Fruit fly (Drosophila melanogaster) whole organism, embryonic: ENCODE results near the gene Gmap.

Experiments used
- Ada2b ChIP-seq: fragments of 200-800 bp; sonication (Bioruptor generic); IDR thresholded peaks from 2 replicates; pipeline ENCODE4 v1.3.6; 2022; ENCODE audit warnings: missing biosample characterization, missing genetic modification characterization
- CG10979 ChIP-seq: fragments of 200-800 bp; sonication (Bioruptor generic); optimal IDR thresholded peaks from 2 replicates; lab custom pipeline; 2018; ENCODE audit warnings: missing biosample characterization, mild to moderate bottlenecking, missing genetic modification characterization, moderate library complexity
- CG14710 ChIP-seq: fragments of 200-800 bp; sonication (Bioruptor generic); optimal IDR thresholded peaks from 3 replicates; lab custom pipeline; 2019; ENCODE audit warnings: missing biosample characterization, mild to moderate bottlenecking, missing genetic modification characterization, moderate library complexity
- CG17385 ChIP-seq: fragments of 200-800 bp; sonication (Bioruptor generic); optimal IDR thresholded peaks from 3 replicates; lab custom pipeline; 2018; ENCODE audit warnings: missing biosample characterization, mild to moderate bottlenecking, missing genetic modification characterization
- CG1832 ChIP-seq: fragments of 200-800 bp; sonication (Bioruptor generic); optimal IDR thresholded peaks from 2 replicates; lab custom pipeline; 2017; ENCODE audit warnings: missing biosample characterization, mild to moderate bottlenecking, missing genetic modification characterization, inconsistent platforms
- CG2116 ChIP-seq: fragments of 200-800 bp; sonication (Bioruptor generic); optimal IDR thresholded peaks from 3 replicates; lab custom pipeline; 2018; ENCODE audit warnings: missing biosample characterization, mild to moderate bottlenecking, missing genetic modification characterization
- CG2875 ChIP-seq: fragments of 200-800 bp; sonication (Bioruptor generic); optimal IDR thresholded peaks from 2 replicates; lab custom pipeline; 2017; ENCODE audit warnings: missing biosample characterization, mild to moderate bottlenecking, missing genetic modification characterization, missing genetic modification reagents
- CG3163 ChIP-seq: fragments of 200-800 bp; sonication (Bioruptor generic); optimal IDR thresholded peaks from 3 replicates; lab custom pipeline; 2016; ENCODE audit warnings: missing biosample characterization, missing genetic modification characterization
- CG34224 ChIP-seq: fragments of 200-800 bp; sonication (Bioruptor generic); IDR thresholded peaks from 3 replicates; pipeline ENCODE4 v1.3.6; 2022; ENCODE audit warnings: missing biosample characterization, missing genetic modification characterization; ENCODE audit not compliant: partially characterized antibody
- CG3726 ChIP-seq: fragments of 200-800 bp; sonication (Bioruptor generic); IDR thresholded peaks from 3 replicates; pipeline ENCODE4, ENCODE4 v1.3.6; 2022; ENCODE audit warnings: missing biosample characterization, missing genetic modification characterization
- CG3995 ChIP-seq: fragments of 200-800 bp; sonication (Bioruptor generic); optimal IDR thresholded peaks from 3 replicates; lab custom pipeline; 2016; ENCODE audit warnings: missing biosample characterization, missing genetic modification characterization
- CG4820 ChIP-seq: fragments of 200-800 bp; sonication (Bioruptor generic); optimal IDR thresholded peaks from 3 replicates; lab custom pipeline; 2016; ENCODE audit warnings: missing biosample characterization, missing genetic modification characterization
- CG7745 ChIP-seq: fragments of 200-800 bp; sonication (Bioruptor generic); optimal IDR thresholded peaks from 2 replicates; lab custom pipeline; 2018; ENCODE audit warnings: missing biosample characterization, mild to moderate bottlenecking, missing genetic modification characterization, moderate library complexity
- CG7963 ChIP-seq: fragments of 200-800 bp; sonication (Bioruptor generic); IDR thresholded peaks from 3 replicates; pipeline ENCODE4 v1.3.6; 2022; ENCODE audit warnings: missing biosample characterization, missing genetic modification characterization; ENCODE audit not compliant: partially characterized antibody
- CG9817 ChIP-seq: fragments of 200-800 bp; sonication (Bioruptor generic); optimal IDR thresholded peaks from 2 replicates; lab custom pipeline; 2018; ENCODE audit warnings: missing biosample characterization, mild to moderate bottlenecking, missing genetic modification characterization, moderate library complexity
- CTCF ChIP-seq: fragments of 200-800 bp; sonication (Bioruptor generic); optimal IDR thresholded peaks from 2 replicates; lab custom pipeline; 2017; ENCODE audit warnings: missing biosample characterization, mild to moderate bottlenecking, missing genetic modification characterization, moderate library complexity
- Dad ChIP-seq: fragments of 200-800 bp; sonication (Bioruptor generic); optimal IDR thresholded peaks from 3 replicates; lab custom pipeline; 2016; ENCODE audit warnings: missing biosample characterization, missing genetic modification characterization
- Dek ChIP-seq: fragments of 200-800 bp; sonication (Bioruptor generic); optimal IDR thresholded peaks from 3 replicates; lab custom pipeline; 2019; ENCODE audit warnings: missing biosample characterization, mild to moderate bottlenecking, missing genetic modification characterization, moderate library complexity
- Hey ChIP-seq: fragments of 200-800 bp; sonication (Bioruptor generic); optimal IDR thresholded peaks from 3 replicates; lab custom pipeline; 2018; ENCODE audit warnings: missing biosample characterization, mild to moderate bottlenecking, missing genetic modification characterization
- Jarid2 ChIP-seq: fragments of 200-800 bp; sonication (Bioruptor generic); optimal IDR thresholded peaks from 3 replicates; lab custom pipeline; 2017; ENCODE audit warnings: mild to moderate bottlenecking, missing biosample characterization, missing genetic modification reagents, missing genetic modification characterization
- Optix ChIP-seq: fragments of 200-800 bp; sonication (Bioruptor generic); IDR thresholded peaks from 3 replicates; pipeline ENCODE4 v1.3.6; 2022; ENCODE audit warnings: missing biosample characterization, missing genetic modification characterization
- Usf ChIP-seq: fragments of 200-800 bp; sonication (Bioruptor generic); optimal IDR thresholded peaks from 2 replicates; lab custom pipeline; 2017; ENCODE audit warnings: missing genotype, missing biosample characterization, missing genetic modification characterization
- Xbp1 ChIP-seq: fragments of 200-800 bp; sonication (Bioruptor generic); optimal IDR thresholded peaks from 3 replicates; lab custom pipeline; 2016; ENCODE audit warnings: missing biosample characterization, mild to moderate bottlenecking, missing genetic modification characterization
- abd-A ChIP-seq: fragments of 200-800 bp; sonication (Bioruptor generic); optimal IDR thresholded peaks from 3 replicates; lab custom pipeline; 2019; ENCODE audit warnings: missing biosample characterization, mild to moderate bottlenecking, missing genetic modification characterization, moderate library complexity
- al ChIP-seq: fragments of 200-800 bp; sonication (Bioruptor generic); IDR thresholded peaks from 2 replicates; pipeline ENCODE4 v1.3.6; 2022; ENCODE audit warnings: missing biosample characterization, missing genetic modification characterization
- bbx ChIP-seq: fragments of 200-800 bp; sonication (Bioruptor generic); IDR thresholded peaks from 2 replicates; pipeline ENCODE4 v1.3.6; 2022; ENCODE audit warnings: missing biosample characterization, missing genetic modification characterization; ENCODE audit not compliant: partially characterized antibody
- cato ChIP-seq: fragments of 200-800 bp; sonication (Bioruptor generic); optimal IDR thresholded peaks from 2 replicates; lab custom pipeline; 2016; ENCODE audit warnings: missing biosample characterization, missing genetic modification characterization, borderline replicate concordance
- chif ChIP-seq, 2 experiments: fragments of 200-800 bp; sonication (Bioruptor generic); optimal IDR thresholded peaks; 3 replicates each; lab custom pipeline; 2016; ENCODE audit warnings: missing biosample characterization in 2 of 2, missing genetic modification characterization in 2 of 2
- chinmo ChIP-seq: fragments of 200-800 bp; sonication (Bioruptor generic); IDR thresholded peaks from 4 replicates; pipeline ENCODE4 v1.3.6; 2022; ENCODE audit warnings: missing biosample characterization, missing genetic modification characterization; ENCODE audit not compliant: partially characterized antibody
- chm ChIP-seq: fragments of 200-800 bp; sonication (Bioruptor generic); IDR thresholded peaks from 2 replicates; pipeline ENCODE4 v1.3.6; 2022; ENCODE audit warnings: missing biosample characterization, missing genetic modification characterization
- crp ChIP-seq, 2 experiments: fragments of 200-800 bp; sonication (Bioruptor generic); optimal IDR thresholded peaks; 2 replicates in 1 of 2; 3 replicates in 1 of 2; lab custom pipeline; 2017; ENCODE audit warnings: missing biosample characterization in 2 of 2, missing genetic modification characterization in 2 of 2, mild to moderate bottlenecking in 1 of 2, moderate library complexity in 1 of 2
- dan ChIP-seq: fragments of 200-800 bp; sonication (Bioruptor generic); IDR thresholded peaks from 2 replicates; pipeline ENCODE4 v1.3.6; 2022; ENCODE audit warnings: missing biosample characterization, missing genetic modification characterization
- danr ChIP-seq: fragments of 200-800 bp; sonication (Bioruptor generic); IDR thresholded peaks from 2 replicates; pipeline ENCODE4 v1.3.6; 2022; ENCODE audit warnings: missing biosample characterization, missing genetic modification characterization
- dati ChIP-seq: fragments of 200-800 bp; sonication (Bioruptor generic); IDR thresholded peaks from 2 replicates; pipeline ENCODE4 v1.3.6; 2022; ENCODE audit warnings: missing biosample characterization, missing genetic modification characterization
- dpn ChIP-seq, 2 experiments: fragments of 200-800 bp; sonication (Bioruptor generic); optimal IDR thresholded peaks; 3 replicates each; lab custom pipeline; 2016; ENCODE audit warnings: missing biosample characterization in 2 of 2, missing genetic modification characterization in 2 of 2
- gcm ChIP-seq: fragments of 200-800 bp; sonication (Bioruptor generic); optimal IDR thresholded peaks from 2 replicates; lab custom pipeline; 2019; ENCODE audit warnings: missing biosample characterization, mild to moderate bottlenecking, missing genetic modification characterization, moderate library complexity
- gfzf ChIP-seq: fragments of 200-800 bp; sonication (Bioruptor generic); optimal IDR thresholded peaks from 2 replicates; lab custom pipeline; 2016; ENCODE audit warnings: missing biosample characterization, mild to moderate bottlenecking, missing genetic modification characterization, moderate library complexity
- h ChIP-seq: fragments of >200 bp; optimal IDR thresholded peaks from 2 replicates; lab custom pipeline; 2017
- jumu ChIP-seq: fragments of 200-800 bp; sonication (Bioruptor generic); optimal IDR thresholded peaks from 3 replicates; lab custom pipeline; 2016; ENCODE audit warnings: missing biosample characterization, missing genetic modification characterization
- mld ChIP-seq: fragments of 200-800 bp; sonication (Bioruptor generic); IDR thresholded peaks from 3 replicates; pipeline ENCODE4 v1.3.6; 2022; ENCODE audit warnings: missing biosample characterization, missing genetic modification characterization; ENCODE audit not compliant: partially characterized antibody
- schlank ChIP-seq: fragments of 200-800 bp; sonication (Bioruptor generic); optimal IDR thresholded peaks from 2 replicates; lab custom pipeline; 2018; ENCODE audit warnings: missing biosample characterization, mild to moderate bottlenecking, missing genetic modification characterization
- slbo ChIP-seq: fragments of 200-800 bp; sonication (Bioruptor generic); IDR thresholded peaks from 2 replicates; pipeline ENCODE4 v1.3.6; 2022; ENCODE audit warnings: missing biosample characterization, missing genetic modification characterization
- tap ChIP-seq: fragments of 200-800 bp; optimal IDR thresholded peaks from 3 replicates; lab custom pipeline; 2019; ENCODE audit warnings: missing biosample characterization, mild to moderate bottlenecking, missing genetic modification characterization, moderate library complexity
- tio ChIP-seq: fragments of 200-800 bp; sonication (Bioruptor generic); optimal IDR thresholded peaks from 2 replicates; lab custom pipeline; 2017; ENCODE audit warnings: missing biosample characterization, missing genetic modification characterization, inconsistent platforms
- tup ChIP-seq: fragments of 200-800 bp; sonication (Bioruptor generic); optimal IDR thresholded peaks from 2 replicates; lab custom pipeline; 2016; ENCODE audit warnings: missing biosample characterization, mild to moderate bottlenecking, missing genetic modification characterization, moderate library complexity
- unc-4 ChIP-seq: fragments of 200-800 bp; sonication (Bioruptor generic); IDR thresholded peaks from 2 replicates; pipeline ENCODE4 v1.3.6; 2022; ENCODE audit warnings: missing biosample characterization, missing genetic modification characterization; ENCODE audit not compliant: partially characterized antibody
- vnd ChIP-seq: fragments of 200-800 bp; sonication (Bioruptor generic); IDR thresholded peaks from 3 replicates; pipeline ENCODE4 v1.3.6; 2022; ENCODE audit warnings: missing biosample characterization, missing genetic modification characterization; ENCODE audit not compliant: partially characterized antibody
- vvl ChIP-seq: fragments of 200-800 bp; sonication (Bioruptor generic); IDR thresholded peaks from 2 replicates; pipeline ENCODE4 v1.3.6; 2022; ENCODE audit warnings: missing biosample characterization, missing genetic modification characterization
- zen2 ChIP-seq: fragments of 200-800 bp; sonication (Bioruptor generic); IDR thresholded peaks from 3 replicates; pipeline ENCODE4 v1.3.6; 2022; ENCODE audit warnings: missing biosample characterization, missing genetic modification characterization; ENCODE audit not compliant: partially characterized antibody
- zfh1 ChIP-seq: fragments of 200-800 bp; sonication (Bioruptor generic); IDR thresholded peaks from 3 replicates; pipeline ENCODE4 v1.3.6; 2022; ENCODE audit warnings: missing biosample characterization, missing genetic modification characterization

Gene Gmap

dm6 chrX:15475367-15475789, 11.3 kb upstream of the Gmap start, which contains the start of gene mh (continued):
- TF ChIP-seq CG17385 (GFP tag; lab: Kevin White, UChicago) (peak; percentile 19), h (lab: Kevin White, UChicago) (no peak), Jarid2 (GFP tag; lab: Kevin White, UChicago) (no peak), zen2 (GFP tag; lab: Robert Waterston, UW) (no peak), CG7963 (0 out of 3 replicates have a peak, but pooled peaks have one; percentile 50), Optix (no peak), CG3163 (GFP tag; lab: Kevin White, UChicago) (no peak), CG2875 (no peak), Dek (tag; lab: Kevin White, UChicago) (no peak), cato (GFP tag; lab: Kevin White, UChicago) (no peak), CTCF (GFP tag; lab: Kevin White, UChicago) (no peak), CG10979 (tag; lab: Kevin White, UChicago) (no peak), Ada2b (GFP tag; lab: Robert Waterston, UW) (peak; percentile 48), CG9817 (tag; lab: Kevin White, UChicago) (peak; percentile 32), vnd (GFP tag; lab: Robert Waterston, UW) (peak; percentile 68; the same call in 2 of the 3 replicates), CG3726 (GFP tag; lab: Robert Waterston, UW) (no peak), dan (GFP tag; lab: Robert Waterston, UW) (no peak), CG2116 (GFP tag; lab: Kevin White, UChicago) (peak; percentile 45), Usf (GFP tag; lab: Kevin White, UChicago) (no peak), gcm (GFP tag; lab: Kevin White, UChicago) (no peak), Dad (GFP tag; lab: Kevin White, UChicago) (no peak), dati (GFP tag; lab: Robert Waterston, UW) (no peak), dpn (GFP tag; optimal IDR thresholded peaks at IDR 0.05; lab: Kevin White, UChicago) (peak in 1 of 2 experiments; percentile 49), crp (GFP tag; optimal IDR thresholded peaks at IDR 0.05; lab: Kevin White, UChicago) (peak in 1 of 2 experiments; percentile 42), unc-4 (peak; percentile 56), gfzf (GFP tag; lab: Kevin White, UChicago) (peak; percentile 73), chinmo (0 out of 4 replicates have a peak, but pooled peaks have one; percentile 62), CG1832 (no peak), schlank (no peak), CG3995 (peak; percentile 24), Xbp1 (GFP tag; lab: Kevin White, UChicago) (peak; percentile 42), tup (GFP tag; lab: Kevin White, UChicago) (no peak), CG34224 (peak; percentile 44; the same call in 2 of the 3 replicates), bbx (GFP tag; lab: Robert Waterston, UW) (peak; percentile 80), mld (GFP tag; lab: Robert Waterston, UW) (peak; percentile 46; the same call in 1 of the 3 replicates), CG7745 (tag; lab: Kevin White, UChicago) (no peak), CG4820 (GFP tag; lab: Kevin White, UChicago) (no peak), CG14710 (tag; lab: Kevin White, UChicago) (peak; percentile 30), vvl (GFP tag; lab: Robert Waterston, UW) (peak; percentile 15; the same call in 1 of the 2 replicates), tap (tag; lab: Kevin White, UChicago) (no peak), danr (0 out of 2 replicates have a peak, but pooled peaks have one; percentile 31), zfh1 (no peak), jumu (peak; percentile 5), chm (GFP tag; lab: Robert Waterston, UW) (no peak), al (GFP tag; lab: Robert Waterston, UW) (0 out of 2 replicates have a peak, but pooled peaks have one; percentile 33), abd-A (tag; lab: Kevin White, UChicago) (no peak), tio (GFP tag; lab: Kevin White, UChicago) (no peak), slbo (GFP tag; lab: Robert Waterston, UW) (peak; percentile 48), chif (GFP tag; optimal IDR thresholded peaks at IDR 0.05; lab: Kevin White, UChicago) (no peak), Hey (tag; lab: Kevin White, UChicago) (no peak)
